Worm (Caenorhabditis elegans): ENCODE measurements around the gene nhr-288.

nhr-288 gene

DNA sequence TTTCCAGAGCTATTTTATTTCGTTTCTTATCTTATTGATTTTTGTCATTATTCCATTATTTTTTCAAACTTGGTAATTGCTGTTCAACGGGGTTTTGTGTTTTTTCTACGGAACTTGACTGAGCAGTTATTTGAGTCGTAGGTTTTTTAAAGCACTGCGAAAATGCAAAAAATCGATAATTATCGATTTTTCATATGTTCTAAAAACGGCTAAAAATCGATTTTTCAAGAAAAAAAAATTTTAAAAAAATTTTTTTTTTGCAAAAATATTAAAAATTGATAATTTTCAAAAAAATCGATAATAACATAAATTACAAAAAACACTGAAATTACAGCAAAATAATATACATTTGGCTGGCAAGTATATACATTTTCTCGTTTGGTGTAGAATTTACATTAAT lies 6.9 kb downstream of the nhr-288 start:
- TF ChIP-seq nhr-11 (tag; optimal IDR thresholded peaks at IDR 0.05) (no peak), fos-1 (tag; optimal IDR thresholded peaks at IDR 0.05) (no peak), ztf-11 (tag; optimal IDR thresholded peaks at IDR 0.05) (no peak), nhr-25 (tag; optimal IDR thresholded peaks at IDR 0.05) (no peak), blmp-1 (tag; optimal IDR thresholded peaks at IDR 0.05; ENCODE audit: insufficient read depth) (no peak)

DNA sequence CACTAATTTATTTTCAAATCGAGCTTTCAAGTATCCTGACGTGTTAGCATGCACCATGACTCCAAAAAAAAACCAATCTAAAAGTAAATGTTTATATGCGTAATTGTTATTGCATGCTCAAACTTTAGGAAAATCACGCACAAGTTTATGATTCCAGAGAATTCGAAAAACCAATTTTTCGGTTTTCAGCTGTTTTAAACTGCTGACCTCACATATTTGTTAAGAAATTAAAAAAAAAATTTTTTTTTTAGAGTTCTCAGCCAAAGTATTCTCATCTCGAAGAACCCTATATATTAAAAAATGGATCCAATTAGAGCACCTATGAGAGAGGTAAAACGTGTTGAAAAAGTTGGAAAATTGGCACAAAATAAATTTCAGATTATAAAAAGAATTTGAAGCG lies 8.3 kb downstream of the nhr-288 start, which contains the start of gene Y51A2B.2:
Y51A2B.2 (plus strand) TSS at position 301 of the 400 bp plus-strand sequence.
- no peak for TF ChIP-seq skn-1 (tag; optimal IDR thresholded peaks at IDR 0.05)
- TF ChIP-seq egl-27 (tag; optimal IDR thresholded peaks at IDR 0.05): no peak
- no peak for TF ChIP-seq gmeb-1 (tag; optimal IDR thresholded peaks at IDR 0.05)
- no peak for TF ChIP-seq nhr-129 (tag; optimal IDR thresholded peaks at IDR 0.05)
- no peak for TF ChIP-seq nhr-21 (tag; optimal IDR thresholded peaks at IDR 0.05)
- no peak for TF ChIP-seq sma-3 (GFP tag; optimal IDR thresholded peaks at IDR 0.05)
- no peak for TF ChIP-seq elt-3 (tag; optimal IDR thresholded peaks at IDR 0.05)
- TF ChIP-seq nhr-6 (tag; optimal IDR thresholded peaks at IDR 0.05): no peak
- no peak for TF ChIP-seq zag-1 (tag; optimal IDR thresholded peaks at IDR 0.05)
- no peak for TF ChIP-seq nhr-23 (tag; optimal IDR thresholded peaks at IDR 0.05)
- no peak for TF ChIP-seq lsy-2 (tag; optimal IDR thresholded peaks at IDR 0.05)
- TF ChIP-seq mdl-1 (tag; optimal IDR thresholded peaks at IDR 0.05): no peak
- no peak for TF ChIP-seq lin-13 (GFP tag; optimal IDR thresholded peaks at IDR 0.05)

DNA sequence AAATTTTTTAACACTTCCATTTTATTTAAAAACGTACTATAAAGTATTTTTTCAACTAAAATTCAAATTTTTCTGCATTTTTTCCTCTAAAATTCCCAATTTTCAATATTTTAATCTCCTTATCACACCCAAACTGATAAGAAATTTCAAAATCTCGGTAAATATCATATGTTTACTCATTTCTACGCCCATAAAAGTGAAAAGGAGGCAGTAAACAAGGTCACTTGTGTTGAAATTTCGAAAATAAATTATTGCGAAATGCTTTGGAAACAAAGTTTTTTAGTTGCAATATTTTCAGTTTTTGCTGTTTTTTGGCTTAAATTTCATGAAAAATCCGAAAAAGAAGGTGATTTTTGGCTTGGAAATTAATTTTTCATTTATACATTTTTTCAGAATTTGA lies 10.9 kb downstream of the nhr-288 start, which contains the start of gene C08E8.4:
C08E8.4 (plus strand) TSS at position 268 of the 400 bp plus-strand sequence.
- TF ChIP-seq crh-2 (tag; optimal IDR thresholded peaks at IDR 0.05) (peak; percentile 8), mdl-1 (tag; optimal IDR thresholded peaks at IDR 0.05) (no peak), dmd-4 (tag; optimal IDR thresholded peaks at IDR 0.05) (no peak), fos-1 (tag; optimal IDR thresholded peaks at IDR 0.05) (peak; percentile 51), sem-4 (tag; optimal IDR thresholded peaks at IDR 0.05) (no peak), C34F6.9 (tag; optimal IDR thresholded peaks at IDR 0.05) (no peak)

DNA sequence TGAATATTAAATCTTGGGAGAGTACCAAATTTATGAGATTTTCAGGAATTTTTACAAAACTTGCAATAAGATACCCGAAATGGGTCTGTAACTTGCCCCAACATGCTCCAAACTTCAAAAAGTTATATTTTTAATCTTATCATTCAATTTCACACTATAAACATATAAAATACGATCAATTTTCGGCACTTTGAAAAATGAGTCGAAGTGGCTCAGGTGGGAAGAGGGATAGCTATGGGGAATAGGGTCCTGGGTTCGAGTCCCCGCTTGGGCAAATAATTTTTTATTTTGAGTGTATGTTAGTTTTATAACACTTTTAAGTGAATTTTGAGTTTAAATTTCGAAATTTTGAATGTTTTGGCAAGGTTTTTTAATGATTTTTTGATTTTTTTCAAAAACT lies 11.5 kb downstream of the nhr-288 start:
- no peak for TF ChIP-seq ceh-82 (tag; optimal IDR thresholded peaks at IDR 0.05)
- no peak for TF ChIP-seq lin-13 (GFP tag; optimal IDR thresholded peaks at IDR 0.05)

DNA sequence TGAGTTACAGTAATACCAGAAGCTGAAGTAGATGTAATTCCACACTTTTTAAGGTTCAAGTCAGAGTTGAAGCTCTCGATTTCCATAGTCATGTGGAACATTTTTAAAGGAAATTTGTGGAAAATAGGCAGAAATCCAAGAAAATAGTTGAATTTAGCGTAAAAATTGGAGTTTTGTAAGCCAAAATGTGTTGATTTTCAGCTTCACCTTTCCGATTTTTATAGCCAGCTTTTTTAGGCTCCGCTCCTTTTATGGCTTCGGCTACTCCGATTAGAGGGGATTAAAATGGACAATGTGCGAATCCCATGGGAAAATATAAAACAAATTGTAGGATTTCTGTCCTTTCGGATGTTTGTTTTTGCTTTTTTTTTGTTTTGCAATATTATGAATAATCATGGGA lies 14.2 kb downstream of the nhr-288 start, which contains the start of gene C08E8.6:
C08E8.6 (minus strand) TSS at position 101 of the 400 bp plus-strand sequence.
- no peak for TF ChIP-seq snpc-4 (tag; optimal IDR thresholded peaks at IDR 0.05)
- no peak for TF ChIP-seq sem-4 (tag; optimal IDR thresholded peaks at IDR 0.05)
- TF ChIP-seq ztf-11 (tag; optimal IDR thresholded peaks at IDR 0.05): no peak
- no peak for TF ChIP-seq nhr-25 (tag; optimal IDR thresholded peaks at IDR 0.05)
- no peak for TF ChIP-seq sma-3 (GFP tag; optimal IDR thresholded peaks at IDR 0.05)
- TF ChIP-seq R02D3.7 (tag; optimal IDR thresholded peaks at IDR 0.05): no peak
- no peak for TF ChIP-seq lsy-2 (tag; optimal IDR thresholded peaks at IDR 0.05)
- TF ChIP-seq crh-2 (tag; optimal IDR thresholded peaks at IDR 0.05): no peak

DNA sequence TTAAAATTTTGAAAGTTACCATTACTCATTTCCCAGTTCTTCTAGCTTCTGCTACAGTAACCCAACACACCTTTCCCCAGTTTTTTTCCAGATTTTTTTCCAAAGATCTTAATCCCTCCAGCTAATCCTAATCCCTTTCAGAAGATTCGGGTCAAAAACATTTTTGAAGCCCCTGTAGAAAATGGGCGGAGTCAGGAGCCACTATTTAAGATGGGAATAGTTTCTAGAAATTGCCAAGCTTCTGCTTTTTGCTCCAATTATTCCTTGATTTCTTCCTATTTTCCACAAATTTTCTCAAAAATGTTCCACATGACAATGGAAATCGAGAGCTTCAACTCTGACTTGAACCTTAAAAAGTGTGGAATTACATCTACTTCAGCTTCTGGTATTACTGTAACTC lies 17.9 kb downstream of the nhr-288 start, which contains the start of gene C08E8.9:
C08E8.9 (plus strand) TSS at position 301 of the 400 bp plus-strand sequence.
- TF ChIP-seq unc-55 (GFP tag; optimal IDR thresholded peaks at IDR 0.05) (no peak), mab-5 (tag; optimal IDR thresholded peaks at IDR 0.05) (no peak), mbf-1 (tag; optimal IDR thresholded peaks at IDR 0.05) (no peak), unc-39 (tag; optimal IDR thresholded peaks at IDR 0.05) (no peak), unc-62 (GFP tag; optimal IDR thresholded peaks at IDR 0.05) (no peak), lsy-2 (tag; optimal IDR thresholded peaks at IDR 0.05) (no peak), ztf-1 (GFP tag; conservative IDR thresholded peaks at IDR 0.05) (no peak), nhr-77 (tag; optimal IDR thresholded peaks at IDR 0.05) (no peak), nhr-10 (tag; optimal IDR thresholded peaks at IDR 0.05) (no peak), nhr-21 (tag; optimal IDR thresholded peaks at IDR 0.05) (no peak), ztf-11 (tag; optimal IDR thresholded peaks at IDR 0.05) (no peak), R02D3.7 (tag; optimal IDR thresholded peaks at IDR 0.05) (no peak), lin-11 (tag; optimal IDR thresholded peaks at IDR 0.05) (no peak), ceh-16 (tag; optimal IDR thresholded peaks at IDR 0.05) (no peak), zag-1 (tag; optimal IDR thresholded peaks at IDR 0.05) (no peak), skn-1 (tag; optimal IDR thresholded peaks at IDR 0.05) (no peak), ztf-4 (tag; optimal IDR thresholded peaks at IDR 0.05) (no peak), Y55F3AM.14 (GFP tag; optimal IDR thresholded peaks at IDR 0.05) (no peak), snpc-4 (tag; optimal IDR thresholded peaks at IDR 0.05) (no peak)

Measured in whole organism, L2 larva.